Fruit fly (Drosophila melanogaster) whole organism, embryonic: ENCODE data around the gene CG12289.

Experiments used
- ATbp ChIP-seq: fragments of 200-800 bp; sonication (Bioruptor generic); optimal IDR thresholded peaks from 2 replicates; lab custom pipeline; 2017; ENCODE audit warnings: missing biosample characterization, mild to moderate bottlenecking, missing genetic modification characterization, missing genetic modification reagents
- Blimp-1 ChIP-seq: fragments of 200-800 bp; sonication (Bioruptor generic); optimal IDR thresholded peaks from 3 replicates; lab custom pipeline; 2018; ENCODE audit warnings: missing biosample characterization, missing genetic modification characterization, mild to moderate bottlenecking, moderate library complexity, missing genetic modification reagents
- CG10979 ChIP-seq: fragments of 200-800 bp; sonication (Bioruptor generic); optimal IDR thresholded peaks from 2 replicates; lab custom pipeline; 2018; ENCODE audit warnings: missing biosample characterization, mild to moderate bottlenecking, missing genetic modification characterization, moderate library complexity
- CG11695 ChIP-seq: fragments of 200-800 bp; sonication (Bioruptor generic); IDR thresholded peaks from 3 replicates; pipeline ENCODE4 v1.3.6; 2022; ENCODE audit warnings: missing biosample characterization, missing genetic modification characterization
- CG15269 ChIP-seq: fragments of 200-800 bp; sonication (Bioruptor generic); optimal IDR thresholded peaks from 2 replicates; lab custom pipeline; 2018; ENCODE audit warnings: missing biosample characterization, mild to moderate bottlenecking, missing genetic modification characterization, moderate library complexity
- CG31441 ChIP-seq: fragments of 200-800 bp; sonication (Bioruptor generic); IDR thresholded peaks from 2 replicates; pipeline ENCODE4 v1.3.6; 2022; ENCODE audit warnings: missing biosample characterization, missing genetic modification characterization
- CG33557 ChIP-seq: fragments of 200-800 bp; sonication (Bioruptor generic); optimal IDR thresholded peaks from 2 replicates; lab custom pipeline; 2019; ENCODE audit warnings: missing biosample characterization, mild to moderate bottlenecking, missing genetic modification characterization, moderate library complexity
- CG3838 ChIP-seq: fragments of 200-800 bp; sonication (Bioruptor generic); optimal IDR thresholded peaks from 3 replicates; lab custom pipeline; 2016; ENCODE audit warnings: missing biosample characterization, missing genetic modification characterization
- CG43689 ChIP-seq: fragments of 200-800 bp; sonication (Bioruptor generic); IDR thresholded peaks from 2 replicates; pipeline ENCODE4 v1.3.6; 2022; ENCODE audit warnings: missing biosample characterization, missing genetic modification characterization
- CG4617 ChIP-seq: fragments of 200-800 bp; sonication (Bioruptor generic); optimal IDR thresholded peaks from 3 replicates; lab custom pipeline; 2016; ENCODE audit warnings: missing biosample characterization, missing genetic modification characterization, borderline replicate concordance
- CG6175 ChIP-seq: fragments of 200-800 bp; sonication (Bioruptor generic); IDR thresholded peaks from 3 replicates; pipeline ENCODE4 v1.3.6; 2022; ENCODE audit warnings: missing biosample characterization, missing genetic modification characterization
- CG7987 ChIP-seq: fragments of 200-800 bp; sonication (Bioruptor generic); optimal IDR thresholded peaks from 2 replicates; lab custom pipeline; 2018; ENCODE audit warnings: missing biosample characterization, mild to moderate bottlenecking, missing genetic modification characterization, moderate library complexity
- CG8388 ChIP-seq: fragments of 200-800 bp; sonication (Bioruptor generic); optimal IDR thresholded peaks from 2 replicates; lab custom pipeline; 2019; ENCODE audit warnings: missing biosample characterization, mild to moderate bottlenecking, missing genetic modification characterization, moderate library complexity
- CG9876 ChIP-seq: fragments of 200-800 bp; sonication (Bioruptor generic); optimal IDR thresholded peaks from 2 replicates; lab custom pipeline; 2016; ENCODE audit warnings: missing biosample characterization, missing genetic modification characterization
- Dip2 ChIP-seq: fragments of 200-800 bp; sonication (Bioruptor generic); IDR thresholded peaks from 2 replicates; pipeline ENCODE4 v1.3.6; 2022; ENCODE audit warnings: missing biosample characterization, missing genetic modification characterization
- Dip3 ChIP-seq: fragments of 200-800 bp; sonication (Bioruptor generic); optimal IDR thresholded peaks from 3 replicates; lab custom pipeline; 2016; ENCODE audit warnings: missing biosample characterization, missing genetic modification characterization
- Dll ChIP-seq: fragments of 200-800 bp; sonication (Bioruptor generic); IDR thresholded peaks from 4 replicates; pipeline ENCODE4 v1.3.6; 2022; ENCODE audit warnings: missing biosample characterization, missing genetic modification characterization; ENCODE audit not compliant: partially characterized antibody
- E2f1 ChIP-seq: fragments of 200-800 bp; sonication (Bioruptor generic); IDR thresholded peaks from 2 replicates; pipeline ENCODE4 v1.3.6; 2022; ENCODE audit warnings: missing biosample characterization, missing genetic modification characterization
- Hr3 ChIP-seq: fragments of 200-800 bp; sonication (Bioruptor generic); optimal IDR thresholded peaks from 3 replicates; lab custom pipeline; 2016; ENCODE audit warnings: missing biosample characterization, missing genetic modification characterization
- Lhr ChIP-seq: fragments of 200-800 bp; sonication (Bioruptor generic); optimal IDR thresholded peaks from 3 replicates; lab custom pipeline; 2017; ENCODE audit warnings: mild to moderate bottlenecking, missing biosample characterization, missing genetic modification reagents, missing genetic modification characterization
- Mrtf ChIP-seq: fragments of 200-800 bp; sonication (Bioruptor generic); IDR thresholded peaks from 3 replicates; pipeline ENCODE4 v1.3.6; 2022; ENCODE audit warnings: missing biosample characterization, missing genetic modification characterization
- NfI ChIP-seq: fragments of 200-800 bp; sonication (Bioruptor generic); optimal IDR thresholded peaks from 3 replicates; lab custom pipeline; 2018; ENCODE audit warnings: missing biosample characterization, mild to moderate bottlenecking, missing genetic modification characterization, moderate library complexity
- Oaz ChIP-seq: fragments of 200-800 bp; sonication (Bioruptor generic); IDR thresholded peaks from 2 replicates; pipeline ENCODE4 v1.3.6; 2022; ENCODE audit warnings: missing biosample characterization, missing genetic modification characterization
- Pdp1 ChIP-seq, 2 experiments: fragments of 200-800 bp; sonication (Bioruptor generic); optimal IDR thresholded peaks; 3 replicates each; lab custom pipeline; 2016; ENCODE audit warnings: missing biosample characterization in 2 of 2, missing genetic modification characterization in 2 of 2, mild to moderate bottlenecking in 1 of 2, moderate library complexity in 1 of 2
- Six4 ChIP-seq: fragments of 200-800 bp; sonication (Bioruptor generic); optimal IDR thresholded peaks from 2 replicates; lab custom pipeline; 2016; ENCODE audit warnings: missing biosample characterization, missing genetic modification characterization
- TFAM ChIP-seq: fragments of 200-800 bp; sonication (Bioruptor generic); optimal IDR thresholded peaks from 2 replicates; lab custom pipeline; 2017; ENCODE audit warnings: missing biosample characterization, missing genetic modification characterization, inconsistent platforms
- Vsx1 ChIP-seq: fragments of 200-800 bp; sonication (Bioruptor generic); optimal IDR thresholded peaks from 2 replicates; lab custom pipeline; 2017; ENCODE audit warnings: missing biosample characterization, mild to moderate bottlenecking, missing genetic modification characterization, missing genetic modification reagents
- aop ChIP-seq: fragments of 200-800 bp; sonication (Bioruptor generic); IDR thresholded peaks from 2 replicates; pipeline ENCODE4 v1.3.6; 2022; ENCODE audit warnings: missing biosample characterization, missing genetic modification characterization
- az2 ChIP-seq: fragments of 200-800 bp; sonication (Bioruptor generic); optimal IDR thresholded peaks from 3 replicates; lab custom pipeline; 2016; ENCODE audit warnings: missing biosample characterization, missing genetic modification characterization
- btn ChIP-seq: fragments of 200-800 bp; sonication (Bioruptor generic); optimal IDR thresholded peaks from 2 replicates; lab custom pipeline; 2016; ENCODE audit warnings: missing biosample characterization, missing genetic modification characterization
- caup ChIP-seq: fragments of 200-800 bp; sonication (Bioruptor generic); optimal IDR thresholded peaks from 3 replicates; lab custom pipeline; 2017; ENCODE audit warnings: missing biosample characterization, mild to moderate bottlenecking, missing genetic modification characterization, moderate library complexity; ENCODE audit not compliant: severe bottlenecking
- cwo ChIP-seq: fragments of 200-800 bp; sonication (Bioruptor generic); optimal IDR thresholded peaks from 3 replicates; lab custom pipeline; 2017; ENCODE audit warnings: missing biosample characterization, missing genetic modification characterization, mild to moderate bottlenecking, moderate library complexity, missing genetic modification reagents
- dysf ChIP-seq: fragments of 200-800 bp; sonication (Bioruptor generic); IDR thresholded peaks from 3 replicates; pipeline ENCODE4 v1.3.6; 2022; ENCODE audit warnings: missing biosample characterization, missing genetic modification characterization
- fd96Cb ChIP-seq: fragments of 200-800 bp; sonication (Bioruptor generic); optimal IDR thresholded peaks from 2 replicates; lab custom pipeline; 2018; ENCODE audit warnings: missing biosample characterization, mild to moderate bottlenecking, missing genetic modification characterization, moderate library complexity
- gce ChIP-seq: fragments of 200-800 bp; sonication (Bioruptor generic); IDR thresholded peaks from 3 replicates; pipeline ENCODE4 v1.3.6; 2022; ENCODE audit warnings: missing biosample characterization, missing genetic modification characterization
- gem ChIP-seq: fragments of 200-800 bp; sonication (Bioruptor generic); optimal IDR thresholded peaks from 2 replicates; lab custom pipeline; 2019; ENCODE audit warnings: missing biosample characterization, mild to moderate bottlenecking, missing genetic modification characterization, moderate library complexity
- h ChIP-seq: fragments of >200 bp; optimal IDR thresholded peaks from 2 replicates; lab custom pipeline; 2017
- ham ChIP-seq: fragments of 200-800 bp; sonication (Bioruptor generic); IDR thresholded peaks from 2 replicates; pipeline ENCODE4 v1.3.6; 2022; ENCODE audit warnings: missing biosample characterization, missing genetic modification characterization
- inv ChIP-seq: fragments of 200-800 bp; sonication (Bioruptor generic); IDR thresholded peaks from 2 replicates; pipeline ENCODE4 v1.3.6; 2022; ENCODE audit warnings: missing biosample characterization, missing genetic modification characterization; ENCODE audit not compliant: partially characterized antibody
- kni ChIP-seq: fragments of 200-800 bp; sonication (Bioruptor generic); optimal IDR thresholded peaks from 3 replicates; lab custom pipeline; 2017; ENCODE audit warnings: mild to moderate bottlenecking, missing biosample characterization, missing genetic modification reagents, missing genetic modification characterization
- mirr ChIP-seq: fragments of 200-800 bp; sonication (Bioruptor generic); optimal IDR thresholded peaks from 3 replicates; lab custom pipeline; 2018; ENCODE audit warnings: missing biosample characterization, mild to moderate bottlenecking, missing genetic modification characterization
- nau ChIP-seq: fragments of 200-800 bp; sonication (Bioruptor generic); optimal IDR thresholded peaks from 3 replicates; lab custom pipeline; 2017; ENCODE audit warnings: missing biosample characterization, mild to moderate bottlenecking, missing genetic modification characterization, missing genetic modification reagents
- nerfin-2 ChIP-seq: fragments of 200-800 bp; sonication (Bioruptor generic); IDR thresholded peaks from 2 replicates; pipeline ENCODE4 v1.3.6; 2022; ENCODE audit warnings: missing biosample characterization, missing genetic modification characterization; ENCODE audit not compliant: partially characterized antibody
- nom ChIP-seq: fragments of 200-800 bp; sonication (Bioruptor generic); optimal IDR thresholded peaks from 2 replicates; lab custom pipeline; 2017; ENCODE audit warnings: missing biosample characterization, missing genetic modification characterization, mild to moderate bottlenecking, moderate library complexity, missing genetic modification reagents
- odd ChIP-seq: fragments of 200-800 bp; sonication (Bioruptor generic); optimal IDR thresholded peaks from 2 replicates; lab custom pipeline; 2017; ENCODE audit warnings: missing biosample characterization, mild to moderate bottlenecking, missing genetic modification characterization
- pum ChIP-seq: fragments of 200-800 bp; sonication (Bioruptor generic); optimal IDR thresholded peaks from 2 replicates; lab custom pipeline; 2016; ENCODE audit warnings: missing biosample characterization, missing genetic modification characterization
- rib ChIP-seq: fragments of 200-800 bp; sonication (Bioruptor generic); IDR thresholded peaks from 2 replicates; pipeline ENCODE4 v1.3.6; 2022; ENCODE audit warnings: missing biosample characterization, missing genetic modification characterization
- sima ChIP-seq: fragments of 200-800 bp; sonication (Bioruptor generic); optimal IDR thresholded peaks from 2 replicates; lab custom pipeline; 2016; ENCODE audit warnings: missing biosample characterization, missing genetic modification characterization
- sr ChIP-seq: fragments of 200-800 bp; sonication (Bioruptor generic); IDR thresholded peaks from 3 replicates; pipeline ENCODE4 v1.3.6; 2022; ENCODE audit warnings: missing biosample characterization, missing genetic modification characterization
- unc-4 ChIP-seq: fragments of 200-800 bp; sonication (Bioruptor generic); IDR thresholded peaks from 2 replicates; pipeline ENCODE4 v1.3.6; 2022; ENCODE audit warnings: missing biosample characterization, missing genetic modification characterization; ENCODE audit not compliant: partially characterized antibody

The CG12289 gene

DNA sequence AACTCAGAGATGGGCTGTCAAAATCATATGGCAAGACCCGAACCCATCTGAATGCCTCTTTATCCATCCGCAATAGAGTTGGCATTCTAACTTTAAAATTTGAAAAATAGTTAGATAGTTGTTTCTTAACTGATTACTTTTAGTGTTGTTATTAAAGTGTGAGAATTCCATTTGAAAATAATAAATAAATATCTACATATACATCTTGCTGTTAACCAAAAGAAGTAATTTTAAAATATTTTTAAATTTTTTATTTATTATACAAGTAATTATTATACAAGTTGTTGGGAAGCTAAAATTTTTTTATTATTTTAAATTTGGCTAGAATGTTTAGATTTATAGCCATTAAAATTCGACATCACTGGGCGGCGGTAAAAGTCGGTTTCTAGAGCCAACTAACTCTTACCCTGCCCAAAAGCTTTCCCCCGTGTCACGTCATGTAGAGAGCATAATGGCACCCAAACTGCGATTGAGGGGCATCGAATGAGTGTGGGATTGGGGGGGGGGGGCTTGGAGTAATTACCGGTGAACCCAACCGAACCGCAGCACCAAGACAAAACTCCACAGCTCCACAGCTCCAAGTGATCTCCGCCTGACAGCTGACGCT is 14.7 kb downstream of the CG12289 start (continued):
- TF ChIP-seq ham (GFP tag; lab: Robert Waterston, UW) (no peak; the same call in 1 of the 2 replicates), pum (GFP tag; lab: Kevin White, UChicago) (no peak), Six4 (GFP tag; lab: Kevin White, UChicago) (no peak), rib (no peak), gce (GFP tag; lab: Robert Waterston, UW) (no peak), Mrtf (GFP tag; lab: Robert Waterston, UW) (no peak), CG7987 (GFP tag; lab: Kevin White, UChicago) (no peak), h (lab: Kevin White, UChicago) (no peak), Dip2 (no peak), CG6175 (GFP tag; lab: Robert Waterston, UW) (0 out of 3 replicates have a peak, but pooled peaks have one; percentile 48), CG11695 (GFP tag; lab: Robert Waterston, UW) (no peak), sima (no peak), Oaz (GFP tag; lab: Robert Waterston, UW) (no peak), Dll (GFP tag; lab: Robert Waterston, UW) (no peak), ATbp (GFP tag; lab: Kevin White, UChicago) (peak; percentile 38), NfI (GFP tag; lab: Kevin White, UChicago) (peak; percentile 5), CG8388 (GFP tag; lab: Kevin White, UChicago) (no peak), CG9876 (no peak), az2 (no peak), nerfin-2 (no peak), CG4617 (GFP tag; lab: Kevin White, UChicago) (no peak), CG10979 (peak; percentile 29), gem (tag; lab: Kevin White, UChicago) (peak; percentile 71), CG3838 (GFP tag; lab: Kevin White, UChicago) (no peak), kni (GFP tag; lab: Kevin White, UChicago) (no peak), Blimp-1 (peak; percentile 44), Dip3 (no peak), cwo (GFP tag; lab: Kevin White, UChicago) (peak; percentile 9), odd (GFP tag; lab: Kevin White, UChicago) (no peak), unc-4 (GFP tag; lab: Robert Waterston, UW) (no peak), btn (GFP tag; lab: Kevin White, UChicago) (no peak), CG15269 (tag; lab: Kevin White, UChicago) (no peak), inv (no peak), sr (no peak), Lhr (no peak), caup (GFP tag; lab: Kevin White, UChicago) (no peak), mirr (GFP tag; lab: Kevin White, UChicago) (no peak), nau (GFP tag; lab: Kevin White, UChicago) (no peak), fd96Cb (no peak), Hr3 (GFP tag; lab: Kevin White, UChicago) (no peak), CG43689 (GFP tag; lab: Robert Waterston, UW) (no peak), TFAM (no peak), E2f1 (GFP tag; lab: Robert Waterston, UW) (no peak), aop (GFP tag; lab: Robert Waterston, UW) (no peak), nom (no peak), dysf (no peak), CG31441 (peak; percentile 36; the same call in 1 of the 2 replicates), Vsx1 (no peak), Pdp1 (GFP tag; optimal IDR thresholded peaks at IDR 0.05; lab: Kevin White, UChicago) (no peak), CG33557 (GFP tag; lab: Kevin White, UChicago) (no peak)
